Worm (Caenorhabditis elegans): Measurements from ENCODE around the gene Y32G9A.3.

- TF ChIP-seq fkh-4 (tag; optimal IDR thresholded peaks at IDR 0.05; ENCODE audit: borderline replicate concordance) (no peak), mep-1 (tag; optimal IDR thresholded peaks at IDR 0.05) (no peak), lir-3 (tag; optimal IDR thresholded peaks at IDR 0.05; ENCODE audit: poor library complexity) (no peak), nhr-47 (tag; optimal IDR thresholded peaks at IDR 0.05) (no peak), fkh-10 (GFP tag; optimal IDR thresholded peaks at IDR 0.05) (no peak), ztf-11 (tag; optimal IDR thresholded peaks at IDR 0.05) (no peak), unc-62 (GFP tag; optimal IDR thresholded peaks at IDR 0.05) (no peak)
These were observed at the start of gene Y32G9A.3 for ce11 chrV:1911102-1911501.

Data from whole organism, L1 larva.